Worm (Caenorhabditis elegans) whole organism, late embryonic: Measurements from ENCODE around the gene din-1.
A peak's percentile ranks its signal among the peaks of the same experiment; 100 is the strongest.

Experiments
- C38D4.7 ChIP-seq: fragments of 200-800 bp; sonication (Bioruptor generic); optimal IDR thresholded peaks from 2 replicates; lab custom pipeline; 2018; ENCODE audit warnings: mild to moderate bottlenecking, missing genetic modification characterization, moderate library complexity, missing compliant biosample characterization
- F13H6.1 ChIP-seq: sonication (generic microtip); optimal IDR thresholded peaks from 2 replicates; lab custom pipeline; 2016; ENCODE audit warnings: missing genetic modification characterization, missing compliant biosample characterization
- K02D7.2 ChIP-seq: sonication (generic microtip); optimal IDR thresholded peaks from 2 replicates; lab custom pipeline; 2017; ENCODE audit warnings: mild to moderate bottlenecking, missing genetic modification characterization, missing compliant biosample characterization
- K09A11.1 ChIP-seq: sonication (generic microtip); optimal IDR thresholded peaks from 2 replicates; lab custom pipeline; 2017; ENCODE audit warnings: antibody characterized with exemption, mild to moderate bottlenecking, missing genetic modification characterization, missing compliant biosample characterization; ENCODE audit not compliant: insufficient read depth
- T23F11.4 ChIP-seq: fragments of 200-800 bp; sonication (Bioruptor generic); optimal IDR thresholded peaks from 2 replicates; lab custom pipeline; 2018; ENCODE audit warnings: mild to moderate bottlenecking, missing genetic modification characterization, missing compliant biosample characterization
- ahr-1 ChIP-seq: sonication (generic microtip); optimal IDR thresholded peaks from 2 replicates; lab custom pipeline; 2016; ENCODE audit warnings: missing genetic modification characterization, missing compliant biosample characterization
- ceh-18 ChIP-seq: sonication (generic microtip); optimal IDR thresholded peaks from 2 replicates; lab custom pipeline; 2016; ENCODE audit warnings: missing genetic modification characterization, missing compliant biosample characterization
- ceh-19 ChIP-seq: fragments of 200-800 bp; sonication (Bioruptor generic); optimal IDR thresholded peaks from 2 replicates; lab custom pipeline; 2018; ENCODE audit warnings: mild to moderate bottlenecking, missing genetic modification characterization, missing compliant biosample characterization
- ceh-2 ChIP-seq: sonication (generic microtip); optimal IDR thresholded peaks from 2 replicates; lab custom pipeline; 2016; ENCODE audit warnings: missing genotype, missing genetic modification characterization, missing compliant biosample characterization
- ceh-22 ChIP-seq: sonication (generic microtip); optimal IDR thresholded peaks from 2 replicates; lab custom pipeline; 2017; ENCODE audit warnings: missing biosample characterization, missing genetic modification characterization
- ceh-31 ChIP-seq: sonication (generic microtip); optimal IDR thresholded peaks from 2 replicates; lab custom pipeline; 2016; ENCODE audit warnings: missing genetic modification characterization, missing compliant biosample characterization
- ceh-34 ChIP-seq: sonication (generic microtip); optimal IDR thresholded peaks from 2 replicates; lab custom pipeline; 2016; ENCODE audit warnings: mild to moderate bottlenecking, missing genetic modification characterization, missing compliant biosample characterization
- ceh-45 ChIP-seq: fragments of 200-800 bp; sonication (Bioruptor generic); IDR thresholded peaks from 2 replicates; pipeline ENCODE4 v1.3.6; 2022; ENCODE audit warnings: missing genetic modification reagents, missing genetic modification characterization, missing compliant biosample characterization
- dmd-4 ChIP-seq: sonication (generic microtip); optimal IDR thresholded peaks from 2 replicates; lab custom pipeline; 2016; ENCODE audit warnings: borderline replicate concordance, missing genetic modification characterization, missing compliant biosample characterization
- dve-1 ChIP-seq: sonication (generic microtip); optimal IDR thresholded peaks from 2 replicates; lab custom pipeline; 2017; ENCODE audit warnings: antibody characterized with exemption, mild to moderate bottlenecking, missing genetic modification characterization, missing compliant biosample characterization
- elt-2 ChIP-seq: sonication (generic microtip); optimal IDR thresholded peaks from 2 replicates; lab custom pipeline; 2016; ENCODE audit warnings: missing genetic modification reagents, missing genetic modification characterization, missing compliant biosample characterization
- elt-4 ChIP-seq: sonication (generic microtip); optimal IDR thresholded peaks from 2 replicates; lab custom pipeline; 2016; ENCODE audit warnings: missing genetic modification characterization, missing compliant biosample characterization
- ets-4 ChIP-seq: sonication (generic microtip); optimal IDR thresholded peaks from 2 replicates; lab custom pipeline; 2016; ENCODE audit warnings: missing genetic modification characterization, missing compliant biosample characterization
- eyg-1 ChIP-seq: sonication (generic microtip); optimal IDR thresholded peaks from 2 replicates; lab custom pipeline; 2016; ENCODE audit warnings: missing genotype, missing genetic modification characterization, missing compliant biosample characterization
- fkh-10 ChIP-seq: fragments of 150-350 bp; optimal IDR thresholded peaks from 2 replicates; lab custom pipeline; 2014; ENCODE audit warnings: missing biosample characterization, missing genetic modification reagents, missing genetic modification characterization
- fkh-6 ChIP-seq: sonication (generic microtip); optimal IDR thresholded peaks from 2 replicates; lab custom pipeline; 2016; ENCODE audit warnings: missing genetic modification characterization, missing compliant biosample characterization
- gmeb-2 ChIP-seq: sonication (generic microtip); optimal IDR thresholded peaks from 2 replicates; lab custom pipeline; 2016; ENCODE audit warnings: missing genetic modification characterization, inconsistent platforms, missing compliant biosample characterization
- hlh-13 ChIP-seq: fragments of 200-800 bp; sonication (Bioruptor generic); optimal IDR thresholded peaks from 2 replicates; lab custom pipeline; 2018; ENCODE audit warnings: mild to moderate bottlenecking, missing genetic modification characterization, missing compliant biosample characterization
- hlh-30 ChIP-seq: sonication (generic microtip); optimal IDR thresholded peaks from 2 replicates; lab custom pipeline; 2017; ENCODE audit warnings: antibody characterized with exemption, missing genetic modification characterization, missing compliant biosample characterization; ENCODE audit not compliant: insufficient read depth
- hlh-6 ChIP-seq: sonication (generic microtip); optimal IDR thresholded peaks from 2 replicates; lab custom pipeline; 2016; ENCODE audit warnings: missing genotype, missing genetic modification characterization, missing compliant biosample characterization
- lim-6 ChIP-seq: sonication (generic microtip); optimal IDR thresholded peaks from 2 replicates; lab custom pipeline; 2016; ENCODE audit warnings: missing genetic modification characterization, missing compliant biosample characterization
- lin-11 ChIP-seq: fragments of 200-800 bp; sonication (Bioruptor generic); optimal IDR thresholded peaks from 2 replicates; lab custom pipeline; 2018; ENCODE audit warnings: mild to moderate bottlenecking, missing genetic modification characterization, missing compliant biosample characterization
- nfya-1 ChIP-seq: sonication (generic microtip); optimal IDR thresholded peaks from 2 replicates; lab custom pipeline; 2017; ENCODE audit warnings: missing genetic modification characterization, mild to moderate bottlenecking, missing compliant biosample characterization, antibody characterized with exemption, moderate library complexity
- nhr-11 ChIP-seq: fragments of 150-350 bp; optimal IDR thresholded peaks from 2 replicates; lab custom pipeline; 2014; ENCODE audit warnings: missing biosample characterization, missing genetic modification characterization
- npax-4 ChIP-seq: sonication (generic microtip); optimal IDR thresholded peaks from 2 replicates; lab custom pipeline; 2016; ENCODE audit warnings: missing genetic modification characterization, missing compliant biosample characterization
- odd-2 ChIP-seq: sonication (generic microtip); optimal IDR thresholded peaks from 2 replicates; lab custom pipeline; 2017; ENCODE audit warnings: antibody characterized with exemption, mild to moderate bottlenecking, missing genetic modification characterization, missing compliant biosample characterization
- pag-3 ChIP-seq: sonication (generic microtip); optimal IDR thresholded peaks from 2 replicates; lab custom pipeline; 2016; ENCODE audit warnings: missing compliant biosample characterization, missing genetic modification characterization, borderline replicate concordance
- pax-1 ChIP-seq: fragments of 150-350 bp; optimal IDR thresholded peaks from 2 replicates; lab custom pipeline; 2014; ENCODE audit warnings: missing biosample characterization, missing genetic modification characterization
- pha-2 ChIP-seq: sonication (generic microtip); optimal IDR thresholded peaks from 2 replicates; lab custom pipeline; 2017; ENCODE audit warnings: mild to moderate bottlenecking, missing genetic modification characterization, missing compliant biosample characterization
- pqm-1 ChIP-seq: sonication (generic microtip); optimal IDR thresholded peaks from 2 replicates; lab custom pipeline; 2016; ENCODE audit warnings: missing genetic modification characterization, missing compliant biosample characterization
- pros-1 ChIP-seq: fragments of 150-350 bp; optimal IDR thresholded peaks from 2 replicates; lab custom pipeline; 2014; ENCODE audit warnings: missing biosample characterization, missing genetic modification reagents, missing genetic modification characterization
- tbx-2 ChIP-seq: sonication (generic microtip); optimal IDR thresholded peaks from 2 replicates; lab custom pipeline; 2016; ENCODE audit warnings: missing genetic modification characterization, missing compliant biosample characterization
- tbx-7 ChIP-seq: sonication (generic microtip); optimal IDR thresholded peaks from 2 replicates; lab custom pipeline; 2016; ENCODE audit warnings: missing genotype, missing genetic modification characterization, missing compliant biosample characterization
- unc-42 ChIP-seq: sonication (generic microtip); optimal IDR thresholded peaks from 2 replicates; lab custom pipeline; 2016; ENCODE audit warnings: missing genotype, missing genetic modification characterization, missing compliant biosample characterization
- unc-55 ChIP-seq: sonication (generic microtip); optimal IDR thresholded peaks from 2 replicates; lab custom pipeline; 2017; ENCODE audit warnings: missing biosample characterization, missing genetic modification reagents, missing genetic modification characterization
- zip-5 ChIP-seq: sonication (generic microtip); optimal IDR thresholded peaks from 2 replicates; lab custom pipeline; 2016; ENCODE audit warnings: missing genetic modification characterization, missing compliant biosample characterization
- ztf-16 ChIP-seq: sonication (generic microtip); optimal IDR thresholded peaks from 2 replicates; lab custom pipeline; 2017; ENCODE audit warnings: missing genetic modification characterization, missing compliant biosample characterization

din-1 gene

DNA sequence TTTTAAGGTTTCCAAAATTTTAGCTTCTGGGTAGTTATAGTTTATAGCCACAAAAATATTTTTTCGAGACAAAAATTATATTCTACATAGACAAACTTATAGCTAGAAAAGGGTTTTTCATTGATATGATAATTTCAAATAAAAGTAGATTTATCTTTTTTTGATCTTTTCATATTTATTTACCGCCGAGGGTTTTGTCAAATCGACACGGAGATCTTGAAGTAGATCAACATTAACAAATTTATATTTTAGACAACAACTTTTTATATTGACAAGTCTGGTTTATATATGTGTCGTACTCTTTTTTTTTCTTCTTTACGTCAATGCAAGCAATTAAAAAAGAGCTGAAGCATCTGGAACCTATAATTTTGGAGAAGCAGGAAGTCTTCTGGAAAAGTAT lies 25.4 kb upstream of the din-1 start:
- TF ChIP-seq unc-55 (GFP tag; lab: Kevin White, UChicago) = no peak
- TF ChIP-seq pag-3 (tag; lab: Kevin White, UChicago) = no peak
- TF ChIP-seq pros-1 (tag; lab: Kevin White, UChicago) = no peak
- TF ChIP-seq odd-2 (tag; lab: Kevin White, UChicago) = no peak
- no peak for TF ChIP-seq ceh-18 (tag; lab: Kevin White, UChicago)
- no peak for TF ChIP-seq ceh-34 (tag; lab: Kevin White, UChicago)
- no peak for TF ChIP-seq F13H6.1 (tag; lab: Kevin White, UChicago)
- TF ChIP-seq nfya-1 (tag; lab: Kevin White, UChicago) = no peak
- no peak for TF ChIP-seq ztf-16 (tag; lab: Kevin White, UChicago)

DNA sequence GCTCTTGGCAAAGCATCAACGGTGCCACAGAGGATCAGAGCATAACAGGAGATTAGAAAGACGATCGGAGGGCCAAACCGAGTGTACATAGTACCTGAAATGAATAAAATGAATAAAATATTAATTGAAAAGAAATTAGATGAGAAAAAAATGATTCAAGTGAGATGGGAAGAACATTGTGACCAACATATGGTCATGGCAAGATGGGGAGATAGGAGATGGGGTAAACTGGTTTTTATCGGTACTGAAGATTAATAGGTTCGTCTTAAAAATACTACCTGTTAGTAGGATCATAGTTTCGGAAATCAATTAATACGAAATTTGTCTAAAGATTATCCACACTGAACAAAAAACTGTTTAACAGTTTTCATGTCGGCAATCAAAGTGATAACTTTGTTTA lies 23.7 kb upstream of the din-1 start, which contains the start of gene nep-1:
Gene nep-1, minus strand, starts transcription at position 101 of the 400 bp plus-strand sequence.
- TF ChIP-seq pqm-1 (tag; lab: Kevin White, UChicago) = no peak
- no peak for TF ChIP-seq hlh-13 (GFP tag; lab: Kevin White, UChicago)
- TF ChIP-seq T23F11.4 (GFP tag; lab: Kevin White, UChicago) = no peak
- TF ChIP-seq ceh-22 (tag; lab: Kevin White, UChicago) = no peak
- no peak for TF ChIP-seq npax-4
- TF ChIP-seq lim-6 (tag; lab: Kevin White, UChicago) = no peak
- no peak for TF ChIP-seq lin-11 (tag; lab: Kevin White, UChicago)
- no peak for TF ChIP-seq F13H6.1 (tag; lab: Kevin White, UChicago)
- no peak for TF ChIP-seq hlh-30 (tag; lab: Kevin White, UChicago)
- TF ChIP-seq elt-4 (tag; lab: Kevin White, UChicago) = no peak
- TF ChIP-seq C38D4.7 (GFP tag; lab: Kevin White, UChicago) = no peak
- no peak for TF ChIP-seq ceh-2
- no peak for TF ChIP-seq unc-55 (GFP tag; lab: Kevin White, UChicago)
- TF ChIP-seq K02D7.2 (tag; lab: Kevin White, UChicago) = no peak
- TF ChIP-seq elt-2 (tag; lab: Kevin White, UChicago) = no peak
- TF ChIP-seq fkh-6 = no peak
- TF ChIP-seq nhr-11 (tag; lab: Kevin White, UChicago) = no peak
- no peak for TF ChIP-seq pax-1 (tag; lab: Kevin White, UChicago)
- no peak for TF ChIP-seq hlh-6 (tag; lab: Kevin White, UChicago)

DNA sequence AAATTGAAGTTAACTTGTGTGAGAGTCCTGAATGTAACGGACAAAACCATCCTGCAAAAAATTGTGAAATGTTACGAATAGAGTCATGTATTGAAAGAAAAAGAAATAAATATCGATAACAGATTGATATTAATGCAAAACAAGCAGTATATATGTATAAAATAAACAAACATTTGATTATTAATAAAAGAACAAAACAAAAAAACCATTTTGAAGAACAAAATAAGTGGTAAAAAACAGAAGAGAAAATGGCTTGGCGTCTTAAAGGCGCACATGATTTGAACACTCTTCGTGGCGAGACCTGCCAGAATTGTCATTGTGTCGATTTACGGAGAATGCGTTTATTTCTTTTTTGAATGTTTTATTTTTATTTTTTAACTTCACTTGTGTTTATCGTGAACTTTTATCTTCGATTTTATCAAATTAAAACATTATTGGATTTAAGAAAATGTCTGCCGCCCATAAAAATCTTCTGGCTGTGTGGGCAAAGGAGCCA lies 19.3 kb upstream of the din-1 start, which contains the start of the genes rad-23 and rpn-12:
Gene rad-23, minus strand, starts transcription at position 51 of the 496 bp plus-strand sequence.
Gene rpn-12, plus strand, starts transcription at position 446 of the 496 bp plus-strand sequence.
- TF ChIP-seq odd-2 (tag; lab: Kevin White, UChicago) (no peak), hlh-30 (tag; lab: Kevin White, UChicago) (peak; percentile 0), tbx-2 (tag; lab: Kevin White, UChicago) (no peak), ceh-19 (GFP tag; lab: Kevin White, UChicago) (no peak), nfya-1 (tag; lab: Kevin White, UChicago) (peak; percentile 29), npax-4 (no peak), zip-5 (tag; lab: Kevin White, UChicago) (no peak), ceh-31 (peak; percentile 29), ceh-18 (tag; lab: Kevin White, UChicago) (no peak), pag-3 (tag; lab: Kevin White, UChicago) (no peak), ceh-45 (GFP tag; lab: Robert Waterston, UW) (no peak), ceh-34 (tag; lab: Kevin White, UChicago) (no peak), fkh-10 (no peak), unc-42 (tag; lab: Kevin White, UChicago) (peak; percentile 47)
- TF ChIP-seq, all 69 proteins: peak for 4

DNA sequence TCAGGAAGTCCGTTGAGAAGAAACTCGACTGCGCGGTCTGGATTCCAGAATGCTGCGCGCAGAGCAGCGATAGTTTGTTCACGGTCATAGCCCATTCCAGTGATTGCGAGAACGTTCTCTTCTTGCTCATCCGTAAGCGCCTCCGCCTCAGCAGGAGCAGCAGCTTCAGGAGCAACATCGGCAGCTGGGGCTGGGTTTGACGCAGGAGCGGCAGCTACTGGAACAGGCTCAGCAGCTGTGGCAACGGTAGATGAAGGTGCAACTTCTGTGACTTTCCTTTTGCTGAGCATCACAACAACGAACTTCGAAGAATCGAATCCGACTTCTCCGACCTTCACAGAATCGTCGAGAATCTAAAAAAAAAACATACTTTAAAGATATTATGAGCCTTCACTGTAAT lies 18.7 kb upstream of the din-1 start:
- no peak for TF ChIP-seq tbx-7 (tag; lab: Kevin White, UChicago)
- no peak for TF ChIP-seq pax-1 (tag; lab: Kevin White, UChicago)
- no peak for TF ChIP-seq pha-2 (tag; lab: Kevin White, UChicago)
- TF ChIP-seq K02D7.2 (tag; lab: Kevin White, UChicago) = no peak
- TF ChIP-seq dve-1 (tag; lab: Kevin White, UChicago) = no peak
- no peak for TF ChIP-seq dmd-4 (tag; lab: Kevin White, UChicago)
- no peak for TF ChIP-seq pqm-1 (tag; lab: Kevin White, UChicago)
- TF ChIP-seq gmeb-2 = no peak
- no peak for TF ChIP-seq K09A11.1
- no peak for TF ChIP-seq ets-4
- TF ChIP-seq C38D4.7 (GFP tag; lab: Kevin White, UChicago) = no peak
- TF ChIP-seq eyg-1 = no peak
- TF ChIP-seq ceh-45 (GFP tag; lab: Robert Waterston, UW) = no peak
- no peak for TF ChIP-seq npax-4
- TF ChIP-seq ahr-1 (tag; lab: Kevin White, UChicago) = no peak
- no peak for TF ChIP-seq ceh-31
